Fruit fly (Drosophila melanogaster): ENCODE data around the gene CG7394.

Gene CG7394

dm6 chr3L:11536132-11536531 is 25.7 kb upstream of the CG7394 start (continued):
- TF ChIP-seq Hr51 (GFP tag; optimal IDR thresholded peaks at IDR 0.05), result peak in 1 of 2 experiments; percentile 35
- peak; percentile 17 for TF ChIP-seq fd96Cb (tag; optimal IDR thresholded peaks at IDR 0.05)
- no peak for TF ChIP-seq Stat92E (GFP tag; optimal IDR thresholded peaks at IDR 0.05)
- TF ChIP-seq E2f1 (GFP tag; IDR thresholded peaks at IDR 0.05), result no peak
- no peak for TF ChIP-seq CG17802 (tag; optimal IDR thresholded peaks at IDR 0.05)
- no peak for TF ChIP-seq sqz (GFP tag; optimal IDR thresholded peaks at IDR 0.05)
- peak; percentile 53 for TF ChIP-seq CG9932 (GFP tag; IDR thresholded peaks at IDR 0.05)
- peak in 1 of 2 experiments; percentile 0 for TF ChIP-seq Pdp1 (GFP tag; optimal IDR thresholded peaks at IDR 0.05)
- no peak for TF ChIP-seq sima (GFP tag; optimal IDR thresholded peaks at IDR 0.05)
- no peak for TF ChIP-seq croc (GFP tag; conservative IDR thresholded peaks at IDR 0.05)
- no peak for TF ChIP-seq CG14014 (GFP tag; IDR thresholded peaks at IDR 0.05)
- no peak for TF ChIP-seq CG3163 (GFP tag; optimal IDR thresholded peaks at IDR 0.05)
- no peak for TF ChIP-seq prd (optimal IDR thresholded peaks at IDR 0.05)
- peak; percentile 39; the same call in 2 of the 3 replicates for TF ChIP-seq prd (GFP tag; IDR thresholded peaks at IDR 0.05)
- no peak for TF ChIP-seq hbn (GFP tag; IDR thresholded peaks at IDR 0.05; ENCODE audit: partially characterized antibody)
- peak; percentile 41 for TF ChIP-seq CG10979 (tag; optimal IDR thresholded peaks at IDR 0.05)
- peak; percentile 34 for TF ChIP-seq phol (tag; optimal IDR thresholded peaks at IDR 0.05)
- TF ChIP-seq Ada2b (GFP tag; IDR thresholded peaks at IDR 0.05), result peak; percentile 72
- no peak for TF ChIP-seq gcm (GFP tag; optimal IDR thresholded peaks at IDR 0.05)
- peak; percentile 29 for TF ChIP-seq CG2678 (tag; optimal IDR thresholded peaks at IDR 0.05)
- no peak for TF ChIP-seq hkb (optimal IDR thresholded peaks at IDR 0.05)
- peak; percentile 60; the same call in 1 of the 2 replicates for TF ChIP-seq hkb (GFP tag; IDR thresholded peaks at IDR 0.05)
- TF ChIP-seq CG11504 (tag; optimal IDR thresholded peaks at IDR 0.05), result peak; percentile 55
- TF ChIP-seq Ets65A (GFP tag), result peak; percentile 13
- no peak for TF ChIP-seq Sin3A (optimal IDR thresholded peaks at IDR 0.05)
- 0 out of 4 replicates have a peak, but pooled peaks have one; percentile 16 for TF ChIP-seq Gug (GFP tag; IDR thresholded peaks at IDR 0.05)
- no peak for TF ChIP-seq klu (GFP tag; IDR thresholded peaks at IDR 0.05)
- TF ChIP-seq Blimp-1 (GFP tag; optimal IDR thresholded peaks at IDR 0.05), result peak; percentile 24
- peak; percentile 61; the same call in 2 of the 3 replicates for TF ChIP-seq ci (GFP tag; IDR thresholded peaks at IDR 0.05)
- peak; percentile 59 for TF ChIP-seq ranshi (GFP tag; IDR thresholded peaks at IDR 0.05)
- 0 out of 3 replicates have a peak, but pooled peaks have one; percentile 19 for TF ChIP-seq otp (GFP tag; IDR thresholded peaks at IDR 0.05)
- peak; percentile 58 for TF ChIP-seq Awh (GFP tag; IDR thresholded peaks at IDR 0.05)
- peak; percentile 28 for TF ChIP-seq CG15269 (tag; optimal IDR thresholded peaks at IDR 0.05)
- peak; percentile 19 for TF ChIP-seq CG12391 (tag; optimal IDR thresholded peaks at IDR 0.05)
- peak; percentile 48; the same call in 2 of the 3 replicates for TF ChIP-seq row (GFP tag; IDR thresholded peaks at IDR 0.05)
- peak; percentile 33; the same call in 1 of the 2 replicates for TF ChIP-seq CG1024 (GFP tag; IDR thresholded peaks at IDR 0.05)
- no peak for TF ChIP-seq usp (GFP tag; optimal IDR thresholded peaks at IDR 0.05)
- TF ChIP-seq Oli (tag; optimal IDR thresholded peaks at IDR 0.05), result peak; percentile 25
- peak; percentile 49; the same call in 1 of the 2 replicates for TF ChIP-seq slbo (GFP tag; IDR thresholded peaks at IDR 0.05)
- 0 out of 3 replicates have a peak, but pooled peaks have one; percentile 15 for TF ChIP-seq CG17361 (GFP tag; IDR thresholded peaks at IDR 0.05)
- peak; percentile 11 for TF ChIP-seq PHDP (tag; optimal IDR thresholded peaks at IDR 0.05)
- no peak for TF ChIP-seq CG31388 (GFP tag; optimal IDR thresholded peaks at IDR 0.05)
- 0 out of 2 replicates have a peak, but pooled peaks have one; percentile 16 for TF ChIP-seq ssp (GFP tag; IDR thresholded peaks at IDR 0.05)
- 0 out of 2 replicates have a peak, but pooled peaks have one; percentile 20 for TF ChIP-seq Drgx (GFP tag; IDR thresholded peaks at IDR 0.05)
- peak; percentile 2 for TF ChIP-seq cwo (GFP tag; optimal IDR thresholded peaks at IDR 0.05)
- TF ChIP-seq Sox102F (GFP tag; optimal IDR thresholded peaks at IDR 0.05), result peak; percentile 47
- TF ChIP-seq sob (GFP tag; IDR thresholded peaks at IDR 0.05), result peak; percentile 43; the same call in 1 of the 2 replicates
- TF ChIP-seq Dbx (GFP tag; IDR thresholded peaks at IDR 0.05), result 0 out of 3 replicates have a peak, but pooled peaks have one; percentile 45
- TF ChIP-seq Fer1 (GFP tag; optimal IDR thresholded peaks at IDR 0.05), result peak; percentile 20
- TF ChIP-seq CG4424 (GFP tag; optimal IDR thresholded peaks at IDR 0.05), result peak; percentile 22

All from whole organism, embryonic.